Fruit fly (Drosophila melanogaster) whole organism, embryonic: ENCODE data around the gene Nthl1.
A peak's percentile ranks its signal among the peaks of the same experiment; 100 is the strongest.

Experiments used
- CG1024 ChIP-seq: fragments of 200-800 bp; sonication (Bioruptor generic); IDR thresholded peaks from 2 replicates; pipeline ENCODE4 v1.3.6; 2022; ENCODE audit warnings: missing biosample characterization, missing genetic modification characterization
- CG10274 ChIP-seq: fragments of 200-800 bp; sonication (Bioruptor generic); optimal IDR thresholded peaks from 3 replicates; lab custom pipeline; 2017; ENCODE audit warnings: missing biosample characterization, mild to moderate bottlenecking, missing genetic modification characterization
- CG10979 ChIP-seq: fragments of 200-800 bp; sonication (Bioruptor generic); optimal IDR thresholded peaks from 2 replicates; lab custom pipeline; 2018; ENCODE audit warnings: missing biosample characterization, mild to moderate bottlenecking, missing genetic modification characterization, moderate library complexity
- CG11695 ChIP-seq: fragments of 200-800 bp; sonication (Bioruptor generic); IDR thresholded peaks from 3 replicates; pipeline ENCODE4 v1.3.6; 2022; ENCODE audit warnings: missing biosample characterization, missing genetic modification characterization
- CG12071 ChIP-seq: fragments of 200-800 bp; sonication (Bioruptor generic); optimal IDR thresholded peaks from 3 replicates; lab custom pipeline; 2018; ENCODE audit warnings: missing biosample characterization, mild to moderate bottlenecking, missing genetic modification characterization
- CG12236 ChIP-seq: fragments of 200-800 bp; sonication (Bioruptor generic); optimal IDR thresholded peaks from 2 replicates; lab custom pipeline; 2016; ENCODE audit warnings: missing biosample characterization, missing genetic modification characterization
- CG12391 ChIP-seq: fragments of 200-800 bp; sonication (Bioruptor generic); optimal IDR thresholded peaks from 3 replicates; lab custom pipeline; 2018; ENCODE audit warnings: missing biosample characterization, mild to moderate bottlenecking, missing genetic modification characterization, moderate library complexity
- CG12659 ChIP-seq: fragments of 200-800 bp; sonication (Bioruptor generic); optimal IDR thresholded peaks from 3 replicates; lab custom pipeline; 2017; ENCODE audit warnings: mild to moderate bottlenecking, missing biosample characterization, missing genetic modification reagents, missing genetic modification characterization
- CG13775 ChIP-seq: fragments of 200-800 bp; sonication (Bioruptor generic); optimal IDR thresholded peaks from 3 replicates; lab custom pipeline; 2017; ENCODE audit warnings: missing biosample characterization, mild to moderate bottlenecking, missing genetic modification characterization
- CG14050 ChIP-seq: fragments of 200-800 bp; sonication (Bioruptor generic); IDR thresholded peaks from 3 replicates; pipeline ENCODE4 v1.3.6; 2022; ENCODE audit warnings: missing biosample characterization, missing genetic modification characterization
- CG16863 ChIP-seq: fragments of 200-800 bp; sonication (Bioruptor generic); optimal IDR thresholded peaks from 3 replicates; lab custom pipeline; 2016; ENCODE audit warnings: missing biosample characterization, missing genetic modification characterization
- CG1792 ChIP-seq: fragments of 200-800 bp; sonication (Bioruptor generic); optimal IDR thresholded peaks from 2 replicates; lab custom pipeline; 2016; ENCODE audit warnings: missing biosample characterization, missing genetic modification characterization
- CG2889 ChIP-seq: fragments of 200-800 bp; sonication (Bioruptor generic); IDR thresholded peaks from 3 replicates; pipeline ENCODE4 v1.3.6; 2022; ENCODE audit warnings: missing biosample characterization, missing genetic modification characterization
- CG4617 ChIP-seq: fragments of 200-800 bp; sonication (Bioruptor generic); optimal IDR thresholded peaks from 3 replicates; lab custom pipeline; 2016; ENCODE audit warnings: missing biosample characterization, missing genetic modification characterization, borderline replicate concordance
- CG6654 ChIP-seq: fragments of 200-800 bp; sonication (Bioruptor generic); optimal IDR thresholded peaks from 2 replicates; lab custom pipeline; 2017; ENCODE audit warnings: missing biosample characterization, mild to moderate bottlenecking, missing genetic modification characterization
- CG6765 ChIP-seq: fragments of 200-800 bp; sonication (Bioruptor generic); optimal IDR thresholded peaks from 3 replicates; lab custom pipeline; 2017; ENCODE audit warnings: missing biosample characterization, mild to moderate bottlenecking, missing genetic modification characterization
- CG9437 ChIP-seq: fragments of 200-800 bp; sonication (Bioruptor generic); optimal IDR thresholded peaks from 2 replicates; lab custom pipeline; 2018; ENCODE audit warnings: missing biosample characterization, mild to moderate bottlenecking, missing genetic modification characterization
- Chrac-16 ChIP-seq: fragments of 200-800 bp; sonication (Bioruptor generic); optimal IDR thresholded peaks from 3 replicates; lab custom pipeline; 2016; ENCODE audit warnings: missing biosample characterization, missing genetic modification characterization
- D19A ChIP-seq: fragments of 200-800 bp; optimal IDR thresholded peaks from 3 replicates; lab custom pipeline; 2019; ENCODE audit warnings: missing biosample characterization, mild to moderate bottlenecking, missing genetic modification characterization, moderate library complexity
- Dbx ChIP-seq: fragments of 200-800 bp; sonication (Bioruptor generic); IDR thresholded peaks from 3 replicates; pipeline ENCODE4 v1.3.6; 2022; ENCODE audit warnings: missing biosample characterization, missing genetic modification characterization
- Dp ChIP-seq: fragments of 200-800 bp; sonication (Bioruptor generic); optimal IDR thresholded peaks from 2 replicates; lab custom pipeline; 2018; ENCODE audit warnings: missing biosample characterization, mild to moderate bottlenecking, missing genetic modification characterization, moderate library complexity
- Drgx ChIP-seq: fragments of 200-800 bp; sonication (Bioruptor generic); IDR thresholded peaks from 2 replicates; pipeline ENCODE4 v1.3.6; 2022; ENCODE audit warnings: missing biosample characterization, missing genetic modification characterization
- Hmr ChIP-seq: fragments of 200-800 bp; sonication (Bioruptor generic); optimal IDR thresholded peaks from 3 replicates; lab custom pipeline; 2017; ENCODE audit warnings: mild to moderate bottlenecking, missing biosample characterization, missing genetic modification reagents, missing genetic modification characterization
- Hr39 ChIP-seq: fragments of >200 bp; optimal IDR thresholded peaks from 2 replicates; lab custom pipeline; 2017
- Hr78 ChIP-seq, 2 experiments: fragments of 200-800 bp in 1 of 2; fragments of >200 bp in 1 of 2; sonication (Bioruptor generic) in 1 of 2; optimal IDR thresholded peaks; 2 replicates each; lab custom pipeline; 2017 to 2019; ENCODE audit warnings: missing biosample characterization in 2 of 2, missing genetic modification characterization in 2 of 2, mild to moderate bottlenecking in 1 of 2, moderate library complexity in 1 of 2
- Mrtf ChIP-seq: fragments of 200-800 bp; sonication (Bioruptor generic); IDR thresholded peaks from 3 replicates; pipeline ENCODE4 v1.3.6; 2022; ENCODE audit warnings: missing biosample characterization, missing genetic modification characterization
- Side ChIP-seq: fragments of 200-800 bp; sonication (Bioruptor generic); optimal IDR thresholded peaks from 2 replicates; lab custom pipeline; 2016; ENCODE audit warnings: missing biosample characterization, missing genetic modification characterization
- Sox100B ChIP-seq: fragments of 200-800 bp; sonication (Bioruptor generic); optimal IDR thresholded peaks from 3 replicates; lab custom pipeline; 2018; ENCODE audit warnings: missing biosample characterization, mild to moderate bottlenecking, missing genetic modification characterization
- Taf1 ChIP-seq: fragments of 200-800 bp; sonication (Bioruptor generic); IDR thresholded peaks from 2 replicates; pipeline ENCODE4 v1.3.6; 2022; ENCODE audit warnings: missing biosample characterization, missing genetic modification characterization
- Trl ChIP-seq, 3 experiments: fragments of >200 bp in 2 of 3; fragments of 200-800 bp in 1 of 3; sonication (Bioruptor generic) in 1 of 3; optimal IDR thresholded peaks; 2 replicates in 1 of 3; 3 replicates in 2 of 3; lab custom pipeline; 2016 to 2017; ENCODE audit warnings: missing biosample characterization in 1 of 3, missing genetic modification characterization in 1 of 3
- abd-A ChIP-seq: fragments of 200-800 bp; sonication (Bioruptor generic); optimal IDR thresholded peaks from 3 replicates; lab custom pipeline; 2019; ENCODE audit warnings: missing biosample characterization, mild to moderate bottlenecking, missing genetic modification characterization, moderate library complexity
- al ChIP-seq: fragments of 200-800 bp; sonication (Bioruptor generic); IDR thresholded peaks from 2 replicates; pipeline ENCODE4 v1.3.6; 2022; ENCODE audit warnings: missing biosample characterization, missing genetic modification characterization
- cg ChIP-seq: fragments of 200-800 bp; sonication (Bioruptor generic); optimal IDR thresholded peaks from 3 replicates; lab custom pipeline; 2019; ENCODE audit warnings: missing biosample characterization, mild to moderate bottlenecking, missing genetic modification characterization, moderate library complexity
- chinmo ChIP-seq: fragments of 200-800 bp; sonication (Bioruptor generic); IDR thresholded peaks from 4 replicates; pipeline ENCODE4 v1.3.6; 2022; ENCODE audit warnings: missing biosample characterization, missing genetic modification characterization; ENCODE audit not compliant: partially characterized antibody
- jumu ChIP-seq: fragments of 200-800 bp; sonication (Bioruptor generic); optimal IDR thresholded peaks from 3 replicates; lab custom pipeline; 2016; ENCODE audit warnings: missing biosample characterization, missing genetic modification characterization
- nom ChIP-seq: fragments of 200-800 bp; sonication (Bioruptor generic); optimal IDR thresholded peaks from 2 replicates; lab custom pipeline; 2017; ENCODE audit warnings: missing biosample characterization, missing genetic modification characterization, mild to moderate bottlenecking, moderate library complexity, missing genetic modification reagents
- org-1 ChIP-seq: fragments of 200-800 bp; sonication (Bioruptor generic); optimal IDR thresholded peaks from 2 replicates; lab custom pipeline; 2017; ENCODE audit warnings: missing biosample characterization, missing genetic modification characterization
- pfk ChIP-seq: fragments of 200-800 bp; sonication (Bioruptor generic); optimal IDR thresholded peaks from 2 replicates; lab custom pipeline; 2018; ENCODE audit warnings: missing biosample characterization, mild to moderate bottlenecking, missing genetic modification characterization, moderate library complexity
- ranshi ChIP-seq: fragments of 200-800 bp; sonication (Bioruptor generic); IDR thresholded peaks from 2 replicates; pipeline ENCODE4 v1.3.6; 2022; ENCODE audit warnings: missing biosample characterization, missing genetic modification characterization
- rib ChIP-seq: fragments of 200-800 bp; sonication (Bioruptor generic); IDR thresholded peaks from 2 replicates; pipeline ENCODE4 v1.3.6; 2022; ENCODE audit warnings: missing biosample characterization, missing genetic modification characterization
- sens ChIP-seq: fragments of 200-800 bp; sonication (Bioruptor generic); peaks from one replicate; lab custom pipeline; 2016; ENCODE audit warnings: missing biosample characterization, missing genetic modification characterization
- so ChIP-seq: fragments of 200-800 bp; sonication (Bioruptor generic); IDR thresholded peaks from 3 replicates; pipeline ENCODE4 v1.3.6; 2022; ENCODE audit warnings: missing biosample characterization, missing genetic modification characterization
- sr ChIP-seq: fragments of 200-800 bp; sonication (Bioruptor generic); IDR thresholded peaks from 3 replicates; pipeline ENCODE4 v1.3.6; 2022; ENCODE audit warnings: missing biosample characterization, missing genetic modification characterization
- stc ChIP-seq: fragments of 200-800 bp; sonication (Bioruptor generic); IDR thresholded peaks from 2 replicates; pipeline ENCODE4 v1.3.6; 2022; ENCODE audit warnings: missing biosample characterization, missing genetic modification characterization
- tgo ChIP-seq: fragments of 200-800 bp; sonication (Bioruptor generic); IDR thresholded peaks from 3 replicates; pipeline ENCODE4 v1.3.6; 2022; ENCODE audit warnings: missing biosample characterization, missing genetic modification characterization
- tio ChIP-seq: fragments of 200-800 bp; sonication (Bioruptor generic); optimal IDR thresholded peaks from 2 replicates; lab custom pipeline; 2017; ENCODE audit warnings: missing biosample characterization, missing genetic modification characterization, inconsistent platforms
- twi ChIP-seq: fragments of 200-800 bp; optimal IDR thresholded peaks from 2 replicates; lab custom pipeline; 2019; ENCODE audit warnings: missing biosample characterization, mild to moderate bottlenecking, missing genetic modification characterization, moderate library complexity
- unpg ChIP-seq: fragments of 200-800 bp; sonication (Bioruptor generic); optimal IDR thresholded peaks from 3 replicates; lab custom pipeline; 2018; ENCODE audit warnings: missing biosample characterization, mild to moderate bottlenecking, missing genetic modification characterization, moderate library complexity
- zfh2 ChIP-seq: fragments of 200-800 bp; sonication (Bioruptor generic); optimal IDR thresholded peaks from 2 replicates; lab custom pipeline; 2016; ENCODE audit warnings: missing biosample characterization, missing genetic modification characterization

The Nthl1 gene

dm6 chr2L:20891188-20891587, 36.5 kb downstream of the Nthl1 start (continued):
- TF ChIP-seq Hr39 (lab: Kevin White, UChicago) (no peak), Mrtf (no peak), Sox100B (GFP tag; lab: Kevin White, UChicago) (no peak), Drgx (GFP tag; lab: Robert Waterston, UW) (peak; percentile 61), CG12659 (GFP tag; lab: Kevin White, UChicago) (peak; percentile 8), CG9437 (no peak), CG12391 (tag; lab: Kevin White, UChicago) (no peak), tgo (peak; percentile 24; the same call in 2 of the 3 replicates), CG1024 (GFP tag; lab: Robert Waterston, UW) (peak; percentile 26; the same call in 1 of the 2 replicates), al (GFP tag; lab: Robert Waterston, UW) (no peak), ranshi (GFP tag; lab: Robert Waterston, UW) (0 out of 2 replicates have a peak, but pooled peaks have one; percentile 25), CG16863 (no peak), CG6654 (GFP tag; lab: Kevin White, UChicago) (no peak), CG14050 (no peak), sens (peak; percentile 64), CG13775 (GFP tag; lab: Kevin White, UChicago) (peak; percentile 2), Trl (optimal IDR thresholded peaks at IDR 0.05; lab: Kevin White, UChicago) (no peak), Trl (GFP tag; optimal IDR thresholded peaks at IDR 0.05; lab: Kevin White, UChicago) (no peak), sr (GFP tag; lab: Robert Waterston, UW) (no peak), Dbx (GFP tag; lab: Robert Waterston, UW) (0 out of 3 replicates have a peak, but pooled peaks have one; percentile 8), stc (GFP tag; lab: Robert Waterston, UW) (0 out of 2 replicates have a peak, but pooled peaks have one; percentile 40), org-1 (GFP tag; lab: Kevin White, UChicago) (no peak), abd-A (tag; lab: Kevin White, UChicago) (peak; percentile 57), CG11695 (GFP tag; lab: Robert Waterston, UW) (no peak), D19A (tag; lab: Kevin White, UChicago) (peak; percentile 1)
- TF ChIP-seq, all 482 proteins: peak for 60

DNA sequence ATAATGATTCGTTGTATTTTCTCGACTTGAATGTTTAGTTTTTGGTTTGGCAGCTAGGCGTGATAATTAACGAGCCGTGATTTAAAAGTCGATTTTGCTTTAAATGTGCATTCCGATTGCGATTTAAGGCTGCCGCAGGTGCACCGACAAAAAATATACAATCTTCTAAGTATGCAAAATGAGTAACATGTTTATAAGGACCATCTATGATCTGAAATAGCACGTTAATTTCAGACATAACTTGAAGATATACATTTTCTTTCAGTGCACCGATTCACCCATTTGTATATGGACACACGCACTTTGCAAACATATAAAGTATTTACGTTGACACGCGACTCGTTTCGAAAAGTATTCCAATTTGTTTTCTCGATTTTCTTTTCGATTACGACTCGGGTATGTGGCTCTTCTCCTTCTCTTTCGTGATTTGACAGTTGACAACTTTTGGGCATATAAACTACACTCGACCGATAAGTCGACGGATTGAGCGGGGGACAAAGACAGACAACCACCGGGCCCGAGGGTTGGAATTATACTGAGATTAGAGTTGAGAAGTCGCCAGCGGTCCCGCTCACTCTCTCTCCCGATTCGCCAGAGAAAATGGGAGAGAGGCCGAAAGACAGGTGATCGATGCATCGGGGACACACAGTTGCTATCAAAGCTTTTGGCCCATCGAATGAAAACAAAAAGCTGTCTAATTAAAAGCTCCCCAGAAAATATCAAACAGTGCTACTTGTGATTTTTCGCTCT, 37.6 kb downstream of the Nthl1 start:
- no peak for TF ChIP-seq CG6765
- TF ChIP-seq twi (tag; lab: Kevin White, UChicago), result no peak
- peak; percentile 35 for TF ChIP-seq CG12071 (GFP tag; lab: Kevin White, UChicago)
- no peak for TF ChIP-seq Side (GFP tag; lab: Kevin White, UChicago)
- peak; percentile 0 for TF ChIP-seq Hmr (GFP tag; lab: Kevin White, UChicago)
- peak; percentile 93 for TF ChIP-seq chinmo
- TF ChIP-seq rib (GFP tag; lab: Robert Waterston, UW), result no peak
- no peak for TF ChIP-seq Dp (GFP tag; lab: Kevin White, UChicago)
- TF ChIP-seq CG12236 (GFP tag; lab: Kevin White, UChicago), result no peak
- TF ChIP-seq tio (GFP tag; lab: Kevin White, UChicago), result peak; percentile 41
- TF ChIP-seq CG10274, result no peak
- peak in 1 of 2 experiments; percentile 29 for TF ChIP-seq Hr78 (GFP tag; optimal IDR thresholded peaks at IDR 0.05; lab: Kevin White, UChicago)
- TF ChIP-seq CG2889 (GFP tag; lab: Robert Waterston, UW), result no peak
- TF ChIP-seq CG10979, result peak; percentile 36
- TF ChIP-seq cg (GFP tag; lab: Kevin White, UChicago), result no peak
- no peak for TF ChIP-seq Taf1 (GFP tag; lab: Robert Waterston, UW)
- no peak for TF ChIP-seq so
- TF ChIP-seq jumu (GFP tag; lab: Kevin White, UChicago), result no peak
- peak; percentile 34 for TF ChIP-seq CG9437
- peak; percentile 6 for TF ChIP-seq CG1792 (GFP tag; lab: Kevin White, UChicago)
- peak; percentile 34 for TF ChIP-seq unpg (GFP tag; lab: Kevin White, UChicago)
- TF ChIP-seq nom (GFP tag; lab: Kevin White, UChicago), result no peak
- TF ChIP-seq zfh2, result no peak
- no peak for TF ChIP-seq CG14050
- no peak for TF ChIP-seq CG4617 (GFP tag; lab: Kevin White, UChicago)
- no peak for TF ChIP-seq pfk (GFP tag; lab: Kevin White, UChicago)
- TF ChIP-seq Chrac-16, result no peak
